Worm (Caenorhabditis elegans): ENCODE results near the gene srsx-9.

Gene srsx-9

ce11 chrV:4969503-4969902 lies 3.3 kb downstream of the srsx-9 start:
- TF ChIP-seq ets-4 (GFP tag; optimal IDR thresholded peaks at IDR 0.05) (no peak), nhr-80 (tag; optimal IDR thresholded peaks at IDR 0.05) (peak; percentile 5), sea-2 (GFP tag; IDR thresholded peaks at IDR 0.05) (no peak), bed-2 (GFP tag; IDR thresholded peaks at IDR 0.05) (no peak), dpl-1 (GFP tag; optimal IDR thresholded peaks at IDR 0.05) (no peak), hmg-1.2 (GFP tag; IDR thresholded peaks at IDR 0.05) (no peak)

ce11 chrV:4968775-4969174 lies 4.1 kb downstream of the srsx-9 start:
- TF ChIP-seq Y53F4B.3 (GFP tag; IDR thresholded peaks at IDR 0.05), result no peak
- TF ChIP-seq nhr-80 (tag; optimal IDR thresholded peaks at IDR 0.05), result peak; percentile 6

- TF ChIP-seq ZK185.1 (tag; optimal IDR thresholded peaks at IDR 0.05; ENCODE audit: poor library complexity, severe bottlenecking), result no peak
- TF ChIP-seq ceh-27 (GFP tag; optimal IDR thresholded peaks at IDR 0.05), result no peak
- no peak for TF ChIP-seq sdz-38 (tag; optimal IDR thresholded peaks at IDR 0.05)
Observed at ce11 chrV:4967238-4967637, 5.6 kb downstream of the srsx-9 start.

- TF ChIP-seq ztf-6 (GFP tag; IDR thresholded peaks at IDR 0.05), result no peak
- no peak for TF ChIP-seq hmg-1.2 (GFP tag; IDR thresholded peaks at IDR 0.05)
- TF ChIP-seq pbrm-1 (GFP tag; IDR thresholded peaks at IDR 0.05), result no peak
- TF ChIP-seq snpc-1.1 (tag; optimal IDR thresholded peaks at IDR 0.05; ENCODE audit: insufficient read depth), result no peak
- no peak for TF ChIP-seq snpc-3.4 (tag; optimal IDR thresholded peaks at IDR 0.05)
Observed at ce11 chrV:4965790-4966189, 7.1 kb downstream of the srsx-9 start.

- TF ChIP-seq D2030.7 (GFP tag; IDR thresholded peaks at IDR 0.05) (no peak), repo-1 (tag; optimal IDR thresholded peaks at IDR 0.05) (no peak), ztf-6 (GFP tag; IDR thresholded peaks at IDR 0.05) (no peak), fkh-3 (tag; optimal IDR thresholded peaks at IDR 0.05) (no peak), cebp-1 (GFP tag; IDR thresholded peaks at IDR 0.05) (peak; percentile 37; the same call in 1 of the 2 replicates), cebp-1 (tag; optimal IDR thresholded peaks at IDR 0.05) (peak; percentile 48), ztf-18 (tag; optimal IDR thresholded peaks at IDR 0.05) (no peak), nhr-80 (tag; optimal IDR thresholded peaks at IDR 0.05) (peak; percentile 53)
Observed at ce11 chrV:4964671-4965420, 8.0 kb downstream of the srsx-9 start.

DNA sequence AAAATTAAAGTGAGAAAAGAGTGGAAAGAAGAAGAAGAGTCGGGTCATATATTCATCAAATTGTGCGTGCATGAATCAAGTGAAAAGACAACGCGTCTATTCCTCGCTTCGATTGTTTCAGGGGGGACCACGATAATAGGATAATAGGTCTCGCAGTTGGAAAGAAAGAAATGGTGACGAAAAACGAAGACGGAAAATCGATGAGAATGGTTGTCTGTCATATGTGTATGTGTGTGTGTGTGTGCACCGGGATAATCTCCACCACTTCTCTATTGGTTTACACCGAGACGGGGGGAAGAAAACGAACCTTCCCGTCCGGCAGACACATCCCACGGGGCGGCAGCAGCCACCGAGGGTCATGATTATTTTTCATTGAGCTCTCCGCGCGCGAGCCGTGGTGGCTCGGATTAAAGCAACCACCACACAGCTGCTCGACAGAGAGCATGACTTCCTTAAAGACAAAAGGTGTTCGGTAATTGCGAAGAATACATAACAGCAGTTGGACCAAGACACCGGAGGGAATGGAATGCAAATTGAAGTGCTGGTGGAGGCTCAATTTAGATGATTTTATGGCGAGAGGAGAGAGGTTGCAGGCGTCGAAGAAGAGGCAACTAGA lies 8.7 kb downstream of the srsx-9 start:
- TF ChIP-seq nhr-90 (tag; optimal IDR thresholded peaks at IDR 0.05) (no peak), mel-28 (tag; optimal IDR thresholded peaks at IDR 0.05; ENCODE audit: borderline replicate concordance) (no peak), F57A8.1 (GFP tag; optimal IDR thresholded peaks at IDR 0.05) (no peak), madf-6 (GFP tag; IDR thresholded peaks at IDR 0.05) (no peak), chd-7 (tag; optimal IDR thresholded peaks at IDR 0.05) (peak; percentile 20), tbp1 (GFP tag; optimal IDR thresholded peaks at IDR 0.05) (no peak), nfyb-1 (GFP tag; IDR thresholded peaks at IDR 0.05) (0 out of 2 replicates have a peak, but pooled peaks have one; percentile 25)
